Fruit fly (Drosophila melanogaster) whole organism, embryonic: ENCODE results near the gene Parg.

Source experiments
- B-H1 ChIP-seq: fragments of 200-800 bp; sonication (Bioruptor generic); IDR thresholded peaks from 3 replicates; pipeline ENCODE4 v1.3.6; 2022; ENCODE audit warnings: missing biosample characterization, missing genetic modification characterization
- BEAF-32 ChIP-seq: fragments of 200-800 bp; sonication (Bioruptor generic); optimal IDR thresholded peaks from 3 replicates; lab custom pipeline; 2017; ENCODE audit warnings: missing biosample characterization, missing genetic modification characterization, mild to moderate bottlenecking, moderate library complexity, missing genetic modification reagents
- Blimp-1 ChIP-seq: fragments of 200-800 bp; sonication (Bioruptor generic); optimal IDR thresholded peaks from 3 replicates; lab custom pipeline; 2018; ENCODE audit warnings: missing biosample characterization, missing genetic modification characterization, mild to moderate bottlenecking, moderate library complexity, missing genetic modification reagents
- C15 ChIP-seq: fragments of 200-800 bp; sonication (Bioruptor generic); IDR thresholded peaks from 3 replicates; pipeline ENCODE4 v1.3.6; 2022; ENCODE audit warnings: missing biosample characterization, missing genetic modification characterization
- CG11398 ChIP-seq: fragments of 200-800 bp; sonication (Bioruptor generic); optimal IDR thresholded peaks from 2 replicates; lab custom pipeline; 2016; ENCODE audit warnings: missing biosample characterization, missing genetic modification characterization
- CG1233 ChIP-seq: fragments of 200-800 bp; sonication (Bioruptor generic); optimal IDR thresholded peaks from 4 replicates; lab custom pipeline; 2018; ENCODE audit warnings: missing biosample characterization, mild to moderate bottlenecking, missing genetic modification characterization
- CG14860 ChIP-seq: fragments of 200-800 bp; sonication (Bioruptor generic); IDR thresholded peaks from 3 replicates; pipeline ENCODE4 v1.3.6; 2022; ENCODE audit warnings: missing biosample characterization, missing genetic modification characterization; ENCODE audit not compliant: partially characterized antibody
- CG31365 ChIP-seq: fragments of 200-800 bp; sonication (Bioruptor generic); optimal IDR thresholded peaks from 2 replicates; lab custom pipeline; 2018; ENCODE audit warnings: missing biosample characterization, mild to moderate bottlenecking, missing genetic modification characterization
- CG34422 ChIP-seq: fragments of 200-800 bp; sonication (Bioruptor generic); IDR thresholded peaks from 3 replicates; pipeline ENCODE4 v1.3.6; 2022; ENCODE audit warnings: missing biosample characterization, missing genetic modification characterization
- CG4404 ChIP-seq: fragments of 200-800 bp; sonication (Bioruptor generic); IDR thresholded peaks from 2 replicates; pipeline ENCODE4 v1.3.6; 2022; ENCODE audit warnings: missing biosample characterization, missing genetic modification characterization
- CG6854 ChIP-seq: fragments of 200-800 bp; sonication (Bioruptor generic); optimal IDR thresholded peaks from 3 replicates; lab custom pipeline; 2017; ENCODE audit warnings: missing biosample characterization, mild to moderate bottlenecking, missing genetic modification characterization
- CG7372 ChIP-seq: fragments of 200-800 bp; sonication (Bioruptor generic); IDR thresholded peaks from 2 replicates; pipeline ENCODE4 v1.3.6; 2022; ENCODE audit warnings: missing biosample characterization, missing genetic modification characterization
- CG8290 ChIP-seq, 3 experiments: fragments of 200-800 bp; sonication (Bioruptor generic); optimal IDR thresholded peaks; 2 replicates each; lab custom pipeline; 2016 to 2019; ENCODE audit warnings: missing biosample characterization in 3 of 3, missing genetic modification characterization in 3 of 3, mild to moderate bottlenecking in 2 of 3, moderate library complexity in 1 of 3
- CTCF ChIP-seq: fragments of 200-800 bp; sonication (Bioruptor generic); optimal IDR thresholded peaks from 2 replicates; lab custom pipeline; 2017; ENCODE audit warnings: missing biosample characterization, mild to moderate bottlenecking, missing genetic modification characterization, moderate library complexity
- Camta ChIP-seq: fragments of 200-800 bp; sonication (Bioruptor generic); optimal IDR thresholded peaks from 2 replicates; lab custom pipeline; 2016; ENCODE audit warnings: missing biosample characterization, missing genetic modification characterization
- Chrac-16 ChIP-seq: fragments of 200-800 bp; sonication (Bioruptor generic); optimal IDR thresholded peaks from 3 replicates; lab custom pipeline; 2016; ENCODE audit warnings: missing biosample characterization, missing genetic modification characterization
- Dip3 ChIP-seq: fragments of 200-800 bp; sonication (Bioruptor generic); optimal IDR thresholded peaks from 3 replicates; lab custom pipeline; 2016; ENCODE audit warnings: missing biosample characterization, missing genetic modification characterization
- Dll ChIP-seq: fragments of 200-800 bp; sonication (Bioruptor generic); IDR thresholded peaks from 4 replicates; pipeline ENCODE4 v1.3.6; 2022; ENCODE audit warnings: missing biosample characterization, missing genetic modification characterization; ENCODE audit not compliant: partially characterized antibody
- Fer1 ChIP-seq: fragments of 200-800 bp; sonication (Bioruptor generic); optimal IDR thresholded peaks from 2 replicates; lab custom pipeline; 2017; ENCODE audit warnings: missing biosample characterization, mild to moderate bottlenecking, missing genetic modification characterization
- Hmx ChIP-seq: fragments of 200-800 bp; sonication (Bioruptor generic); optimal IDR thresholded peaks from 2 replicates; lab custom pipeline; 2016; ENCODE audit warnings: missing biosample characterization, missing genetic modification characterization
- Hr78 ChIP-seq, 2 experiments: fragments of 200-800 bp in 1 of 2; fragments of >200 bp in 1 of 2; sonication (Bioruptor generic) in 1 of 2; optimal IDR thresholded peaks; 2 replicates each; lab custom pipeline; 2017 to 2019; ENCODE audit warnings: missing biosample characterization in 2 of 2, missing genetic modification characterization in 2 of 2, mild to moderate bottlenecking in 1 of 2, moderate library complexity in 1 of 2
- Kr ChIP-seq: fragments of 200-800 bp; sonication (Bioruptor generic); optimal IDR thresholded peaks from 2 replicates; lab custom pipeline; 2017; ENCODE audit warnings: missing biosample characterization, mild to moderate bottlenecking, missing genetic modification characterization
- NC2α ChIP-seq: fragments of 200-800 bp; sonication (Bioruptor generic); optimal IDR thresholded peaks from 2 replicates; lab custom pipeline; 2016; ENCODE audit warnings: missing biosample characterization, missing genetic modification characterization
- Ptx1 ChIP-seq: fragments of 200-800 bp; sonication (Bioruptor generic); IDR thresholded peaks from 2 replicates; pipeline ENCODE4 v1.3.6; 2022; ENCODE audit warnings: missing biosample characterization, missing genetic modification characterization
- Side ChIP-seq: fragments of 200-800 bp; sonication (Bioruptor generic); optimal IDR thresholded peaks from 2 replicates; lab custom pipeline; 2016; ENCODE audit warnings: missing biosample characterization, missing genetic modification characterization
- TFAM ChIP-seq: fragments of 200-800 bp; sonication (Bioruptor generic); optimal IDR thresholded peaks from 2 replicates; lab custom pipeline; 2017; ENCODE audit warnings: missing biosample characterization, missing genetic modification characterization, inconsistent platforms
- ab ChIP-seq: fragments of 200-800 bp; sonication (Bioruptor generic); optimal IDR thresholded peaks from 2 replicates; lab custom pipeline; 2016; ENCODE audit warnings: missing biosample characterization, missing genetic modification characterization
- ato ChIP-seq: fragments of 200-800 bp; sonication (Bioruptor generic); IDR thresholded peaks from 2 replicates; pipeline ENCODE4 v1.3.6; 2022; ENCODE audit warnings: missing biosample characterization, missing genetic modification characterization; ENCODE audit not compliant: partially characterized antibody
- cas ChIP-seq: fragments of 200-800 bp; sonication (Bioruptor generic); IDR thresholded peaks from 2 replicates; pipeline ENCODE4 v1.3.6; 2022; ENCODE audit warnings: missing biosample characterization, missing genetic modification characterization
- ci ChIP-seq: fragments of 200-800 bp; sonication (Bioruptor generic); IDR thresholded peaks from 3 replicates; pipeline ENCODE4 v1.3.6; 2022; ENCODE audit warnings: missing biosample characterization, missing genetic modification characterization
- dmrt99B ChIP-seq: fragments of 200-800 bp; sonication (Bioruptor generic); optimal IDR thresholded peaks from 2 replicates; lab custom pipeline; 2018; ENCODE audit warnings: missing biosample characterization, mild to moderate bottlenecking, missing genetic modification characterization, moderate library complexity
- eve ChIP-seq, 2 experiments: fragments of >200 bp; optimal IDR thresholded peaks; 2 replicates each; lab custom pipeline; 2017; ENCODE audit warnings: missing biosample characterization in 2 of 2, missing genetic modification characterization in 2 of 2
- eyg ChIP-seq: fragments of 200-800 bp; sonication (Bioruptor generic); optimal IDR thresholded peaks from 3 replicates; lab custom pipeline; 2016; ENCODE audit warnings: missing biosample characterization, missing genetic modification characterization
- fd64A ChIP-seq: fragments of 200-800 bp; sonication (Bioruptor generic); optimal IDR thresholded peaks from 3 replicates; lab custom pipeline; 2018; ENCODE audit warnings: missing biosample characterization, mild to moderate bottlenecking, missing genetic modification characterization
- gcm2 ChIP-seq: fragments of 200-800 bp; sonication (Bioruptor generic); optimal IDR thresholded peaks from 2 replicates; lab custom pipeline; 2016; ENCODE audit warnings: missing biosample characterization, missing genetic modification characterization
- gfzf ChIP-seq: fragments of 200-800 bp; sonication (Bioruptor generic); optimal IDR thresholded peaks from 2 replicates; lab custom pipeline; 2016; ENCODE audit warnings: missing biosample characterization, mild to moderate bottlenecking, missing genetic modification characterization, moderate library complexity
- insv ChIP-seq, 2 experiments: fragments of 200-800 bp; sonication (Bioruptor generic); optimal IDR thresholded peaks; 3 replicates each; lab custom pipeline; 2016 to 2018; ENCODE audit warnings: missing biosample characterization in 2 of 2, missing genetic modification characterization in 2 of 2
- jing ChIP-seq: fragments of 200-800 bp; sonication (Bioruptor generic); optimal IDR thresholded peaks from 2 replicates; lab custom pipeline; 2018; ENCODE audit warnings: missing biosample characterization, mild to moderate bottlenecking, missing genetic modification characterization
- luna ChIP-seq: fragments of 200-800 bp; sonication (Bioruptor generic); optimal IDR thresholded peaks from 2 replicates; lab custom pipeline; 2016; ENCODE audit warnings: missing biosample characterization, missing genetic modification characterization
- mirr ChIP-seq: fragments of 200-800 bp; sonication (Bioruptor generic); optimal IDR thresholded peaks from 3 replicates; lab custom pipeline; 2018; ENCODE audit warnings: missing biosample characterization, mild to moderate bottlenecking, missing genetic modification characterization
- nom ChIP-seq: fragments of 200-800 bp; sonication (Bioruptor generic); optimal IDR thresholded peaks from 2 replicates; lab custom pipeline; 2017; ENCODE audit warnings: missing biosample characterization, missing genetic modification characterization, mild to moderate bottlenecking, moderate library complexity, missing genetic modification reagents
- pho ChIP-seq: fragments of 200-800 bp; sonication (Bioruptor generic); optimal IDR thresholded peaks from 2 replicates; lab custom pipeline; 2016; ENCODE audit warnings: missing biosample characterization, missing genetic modification characterization
- pzg ChIP-seq: fragments of 200-800 bp; sonication (Bioruptor generic); optimal IDR thresholded peaks from 3 replicates; lab custom pipeline; 2018; ENCODE audit warnings: missing biosample characterization, mild to moderate bottlenecking, missing genetic modification characterization, moderate library complexity
- sens ChIP-seq: fragments of 200-800 bp; sonication (Bioruptor generic); peaks from one replicate; lab custom pipeline; 2016; ENCODE audit warnings: missing biosample characterization, missing genetic modification characterization
- unc-4 ChIP-seq: fragments of 200-800 bp; sonication (Bioruptor generic); IDR thresholded peaks from 2 replicates; pipeline ENCODE4 v1.3.6; 2022; ENCODE audit warnings: missing biosample characterization, missing genetic modification characterization; ENCODE audit not compliant: partially characterized antibody
- unpg ChIP-seq: fragments of 200-800 bp; sonication (Bioruptor generic); optimal IDR thresholded peaks from 3 replicates; lab custom pipeline; 2018; ENCODE audit warnings: missing biosample characterization, mild to moderate bottlenecking, missing genetic modification characterization, moderate library complexity
- yki ChIP-seq: fragments of >200 bp; optimal IDR thresholded peaks from 3 replicates; lab custom pipeline; 2018
- zen ChIP-seq: fragments of 200-800 bp; sonication (Bioruptor generic); optimal IDR thresholded peaks from 3 replicates; lab custom pipeline; 2018; ENCODE audit warnings: missing biosample characterization, mild to moderate bottlenecking, missing genetic modification characterization, moderate library complexity

The Parg gene

dm6 chrX:3688576-3688975, 17.3 kb upstream of the Parg start:
- no peak for TF ChIP-seq mirr (GFP tag; lab: Kevin White, UChicago)
- TF ChIP-seq sens (GFP tag; lab: Kevin White, UChicago) = peak; percentile 62
- TF ChIP-seq eve (GFP tag; optimal IDR thresholded peaks at IDR 0.05; lab: Kevin White, UChicago) = peak in 1 of 2 experiments; percentile 80
- TF ChIP-seq, all 482 proteins: peak for 2

DNA sequence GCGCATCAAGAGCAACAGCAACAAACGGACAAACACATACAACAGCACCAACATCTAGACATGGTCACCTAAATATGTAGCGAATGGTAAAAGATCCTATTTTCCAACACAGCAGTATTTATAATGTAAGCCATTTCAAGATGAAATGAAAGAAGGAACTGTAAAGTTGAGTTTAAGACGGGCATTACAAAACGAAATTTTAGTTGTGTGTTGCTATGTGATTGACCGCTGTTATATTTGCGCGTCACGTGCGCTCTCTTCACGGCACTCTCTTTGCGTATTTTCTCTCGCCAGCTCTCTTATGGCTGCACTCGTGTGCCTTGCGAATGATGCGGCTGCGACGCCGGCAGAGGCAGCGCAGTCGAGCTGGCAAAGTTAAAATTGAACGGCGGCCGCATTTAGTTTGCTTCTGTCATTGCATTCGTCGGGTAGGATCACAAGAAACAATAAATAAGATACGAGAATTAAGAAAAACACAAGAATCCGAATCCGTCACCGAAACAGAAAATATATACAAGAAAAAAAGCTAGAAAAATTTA, 16.6 kb upstream of the Parg start:
- TF ChIP-seq Chrac-16 (GFP tag; lab: Kevin White, UChicago) (peak; percentile 29), pzg (GFP tag; lab: Kevin White, UChicago) (no peak), zen (tag; lab: Kevin White, UChicago) (peak; percentile 2), Dll (GFP tag; lab: Robert Waterston, UW) (no peak), CG31365 (tag; lab: Kevin White, UChicago) (no peak), CG8290 (GFP tag; optimal IDR thresholded peaks at IDR 0.05; lab: Kevin White, UChicago) (no peak), CG8290 (tag; optimal IDR thresholded peaks at IDR 0.05; lab: Kevin White, UChicago) (peak in 1 of 2 experiments; percentile 68), CG11398 (peak; percentile 47), Hr78 (GFP tag; optimal IDR thresholded peaks at IDR 0.05; lab: Kevin White, UChicago) (peak in 1 of 2 experiments; percentile 29), pho (GFP tag; lab: Kevin White, UChicago) (peak; percentile 23), luna (no peak), cas (no peak), jing (peak; percentile 26), Hmx (no peak), Kr (no peak), CG4404 (GFP tag; lab: Robert Waterston, UW) (no peak), Blimp-1 (GFP tag; lab: Kevin White, UChicago) (peak; percentile 51), gcm2 (peak; percentile 11), unpg (GFP tag; lab: Kevin White, UChicago) (peak; percentile 70), TFAM (GFP tag; lab: Kevin White, UChicago) (no peak), yki (peak; percentile 77), ci (GFP tag; lab: Robert Waterston, UW) (peak; percentile 85), gfzf (no peak), eyg (GFP tag; lab: Kevin White, UChicago) (peak; percentile 49), dmrt99B (tag; lab: Kevin White, UChicago) (peak; percentile 69), CG34422 (GFP tag; lab: Robert Waterston, UW) (peak; percentile 45; the same call in 1 of the 3 replicates), CG1233 (GFP tag; lab: Kevin White, UChicago) (peak; percentile 20), Fer1 (GFP tag; lab: Kevin White, UChicago) (no peak), BEAF-32 (GFP tag; lab: Kevin White, UChicago) (no peak), Camta (GFP tag; lab: Kevin White, UChicago) (peak; percentile 43), ato (GFP tag; lab: Robert Waterston, UW) (no peak), fd64A (GFP tag; lab: Kevin White, UChicago) (no peak), NC2α (no peak), Ptx1 (GFP tag; lab: Robert Waterston, UW) (peak; percentile 71), Side (GFP tag; lab: Kevin White, UChicago) (peak; percentile 68), unc-4 (no peak), B-H1 (GFP tag; lab: Robert Waterston, UW) (peak; percentile 46; the same call in 2 of the 3 replicates), C15 (GFP tag; lab: Robert Waterston, UW) (0 out of 3 replicates have a peak, but pooled peaks have one; percentile 15), CTCF (GFP tag; lab: Kevin White, UChicago) (no peak), nom (GFP tag; lab: Kevin White, UChicago) (peak; percentile 35), ab (peak; percentile 71), insv (GFP tag; optimal IDR thresholded peaks at IDR 0.05; lab: Kevin White, UChicago) (no peak), CG6854 (GFP tag; lab: Kevin White, UChicago) (peak; percentile 51), CG7372 (GFP tag; lab: Robert Waterston, UW) (no peak), CG14860 (no peak), Dip3 (peak; percentile 31)
